Fruit fly (Drosophila melanogaster) whole organism, embryonic: ENCODE results near the gene Fign.

Source experiments
- Ada2b ChIP-seq: fragments of 200-800 bp; sonication (Bioruptor generic); IDR thresholded peaks from 2 replicates; pipeline ENCODE4 v1.3.6; 2022; ENCODE audit warnings: missing biosample characterization, missing genetic modification characterization
- Atf-2 ChIP-seq: fragments of 200-800 bp; sonication (Bioruptor generic); optimal IDR thresholded peaks from 2 replicates; lab custom pipeline; 2016; ENCODE audit warnings: missing biosample characterization, missing genetic modification characterization
- Bdp1 ChIP-seq: fragments of 200-800 bp; sonication (Bioruptor generic); optimal IDR thresholded peaks from 3 replicates; lab custom pipeline; 2016; ENCODE audit warnings: missing biosample characterization, missing genetic modification characterization
- CG11398 ChIP-seq: fragments of 200-800 bp; sonication (Bioruptor generic); optimal IDR thresholded peaks from 2 replicates; lab custom pipeline; 2016; ENCODE audit warnings: missing biosample characterization, missing genetic modification characterization
- CG13894 ChIP-seq: fragments of 200-800 bp; sonication (Bioruptor generic); optimal IDR thresholded peaks from 3 replicates; lab custom pipeline; 2018; ENCODE audit warnings: missing biosample characterization, mild to moderate bottlenecking, missing genetic modification characterization, moderate library complexity
- CG15011 ChIP-seq: fragments of 200-800 bp; sonication (Bioruptor generic); optimal IDR thresholded peaks from 3 replicates; lab custom pipeline; 2018; ENCODE audit warnings: missing biosample characterization, mild to moderate bottlenecking, missing genetic modification characterization
- CG17186 ChIP-seq: fragments of 200-800 bp; sonication (Bioruptor generic); optimal IDR thresholded peaks from 3 replicates; lab custom pipeline; 2017; ENCODE audit warnings: missing biosample characterization, missing genetic modification reagents, missing genetic modification characterization
- CG17361 ChIP-seq: fragments of 200-800 bp; sonication (Bioruptor generic); IDR thresholded peaks from 3 replicates; pipeline ENCODE4 v1.3.6; 2022; ENCODE audit warnings: missing biosample characterization, missing genetic modification characterization
- CG17802 ChIP-seq: fragments of 200-800 bp; sonication (Bioruptor generic); optimal IDR thresholded peaks from 2 replicates; lab custom pipeline; 2018; ENCODE audit warnings: missing biosample characterization, mild to moderate bottlenecking, missing genetic modification characterization, moderate library complexity
- CG17829 ChIP-seq: fragments of 200-800 bp; optimal IDR thresholded peaks from 2 replicates; lab custom pipeline; 2019; ENCODE audit warnings: missing biosample characterization, mild to moderate bottlenecking, missing genetic modification characterization, moderate library complexity
- CG18476 ChIP-seq: fragments of 200-800 bp; sonication (Bioruptor generic); optimal IDR thresholded peaks from 2 replicates; lab custom pipeline; 2016; ENCODE audit warnings: missing biosample characterization, mild to moderate bottlenecking, missing genetic modification characterization
- CG31365 ChIP-seq: fragments of 200-800 bp; sonication (Bioruptor generic); optimal IDR thresholded peaks from 2 replicates; lab custom pipeline; 2018; ENCODE audit warnings: missing biosample characterization, mild to moderate bottlenecking, missing genetic modification characterization
- CG31441 ChIP-seq: fragments of 200-800 bp; sonication (Bioruptor generic); IDR thresholded peaks from 2 replicates; pipeline ENCODE4 v1.3.6; 2022; ENCODE audit warnings: missing biosample characterization, missing genetic modification characterization
- CG32532 ChIP-seq: fragments of 200-800 bp; sonication (Bioruptor generic); IDR thresholded peaks from 2 replicates; pipeline ENCODE4 v1.3.6; 2022; ENCODE audit warnings: missing biosample characterization, missing genetic modification characterization
- CG33557 ChIP-seq: fragments of 200-800 bp; sonication (Bioruptor generic); optimal IDR thresholded peaks from 2 replicates; lab custom pipeline; 2019; ENCODE audit warnings: missing biosample characterization, mild to moderate bottlenecking, missing genetic modification characterization, moderate library complexity
- CG3838 ChIP-seq: fragments of 200-800 bp; sonication (Bioruptor generic); optimal IDR thresholded peaks from 3 replicates; lab custom pipeline; 2016; ENCODE audit warnings: missing biosample characterization, missing genetic modification characterization
- CG4282 ChIP-seq: fragments of 200-800 bp; sonication (Bioruptor generic); optimal IDR thresholded peaks from 2 replicates; lab custom pipeline; 2016; ENCODE audit warnings: missing biosample characterization, missing genetic modification characterization
- CG6254 ChIP-seq: fragments of 200-800 bp; sonication (Bioruptor generic); optimal IDR thresholded peaks from 3 replicates; lab custom pipeline; 2017; ENCODE audit warnings: mild to moderate bottlenecking, missing biosample characterization, missing genetic modification reagents, missing genetic modification characterization
- CG6683 ChIP-seq: fragments of 200-800 bp; sonication (Bioruptor generic); optimal IDR thresholded peaks from 2 replicates; lab custom pipeline; 2017; ENCODE audit warnings: missing biosample characterization, mild to moderate bottlenecking, missing genetic modification characterization, missing genetic modification reagents
- CG8924 ChIP-seq: fragments of 200-800 bp; optimal IDR thresholded peaks from 3 replicates; lab custom pipeline; 2019; ENCODE audit warnings: missing biosample characterization, mild to moderate bottlenecking, missing genetic modification characterization, moderate library complexity
- Fer3 ChIP-seq: fragments of 200-800 bp; sonication (Bioruptor generic); optimal IDR thresholded peaks from 2 replicates; lab custom pipeline; 2018; ENCODE audit warnings: missing biosample characterization, mild to moderate bottlenecking, missing genetic modification characterization, moderate library complexity
- Hsf ChIP-seq: fragments of 200-800 bp; sonication (Bioruptor generic); optimal IDR thresholded peaks from 3 replicates; lab custom pipeline; 2016; ENCODE audit warnings: missing biosample characterization, missing genetic modification characterization
- Mad ChIP-seq: fragments of 200-800 bp; sonication (Bioruptor generic); optimal IDR thresholded peaks from 2 replicates; lab custom pipeline; 2016; ENCODE audit warnings: missing biosample characterization, missing genetic modification characterization
- NK7.1 ChIP-seq: fragments of 200-800 bp; sonication (Bioruptor generic); optimal IDR thresholded peaks from 3 replicates; lab custom pipeline; 2016; ENCODE audit warnings: missing biosample characterization, missing genetic modification characterization
- Neu2 ChIP-seq: fragments of 200-800 bp; sonication (Bioruptor generic); optimal IDR thresholded peaks from 3 replicates; lab custom pipeline; 2016; ENCODE audit warnings: missing biosample characterization, missing genetic modification characterization, borderline replicate concordance
- Nf-YA ChIP-seq: fragments of 200-800 bp; sonication (Bioruptor generic); IDR thresholded peaks from 2 replicates; pipeline ENCODE4 v1.3.6; 2022; ENCODE audit warnings: missing biosample characterization, missing genetic modification characterization
- Pdp1 ChIP-seq, 2 experiments: fragments of 200-800 bp; sonication (Bioruptor generic); optimal IDR thresholded peaks; 3 replicates each; lab custom pipeline; 2016; ENCODE audit warnings: missing biosample characterization in 2 of 2, missing genetic modification characterization in 2 of 2, mild to moderate bottlenecking in 1 of 2, moderate library complexity in 1 of 2
- Side ChIP-seq: fragments of 200-800 bp; sonication (Bioruptor generic); optimal IDR thresholded peaks from 2 replicates; lab custom pipeline; 2016; ENCODE audit warnings: missing biosample characterization, missing genetic modification characterization
- Spps ChIP-seq: fragments of 200-800 bp; sonication (Bioruptor generic); optimal IDR thresholded peaks from 2 replicates; lab custom pipeline; 2018; ENCODE audit warnings: missing biosample characterization, mild to moderate bottlenecking, missing genetic modification characterization
- Sry-β ChIP-seq: fragments of 200-800 bp; sonication (Bioruptor generic); optimal IDR thresholded peaks from 2 replicates; lab custom pipeline; 2018; ENCODE audit warnings: missing biosample characterization, mild to moderate bottlenecking, missing genetic modification characterization, moderate library complexity
- Ssrp ChIP-seq: fragments of 200-800 bp; sonication (Bioruptor generic); optimal IDR thresholded peaks from 2 replicates; lab custom pipeline; 2018; ENCODE audit warnings: missing biosample characterization, mild to moderate bottlenecking, missing genetic modification characterization, moderate library complexity
- ase ChIP-seq: fragments of 200-800 bp; sonication (Bioruptor generic); IDR thresholded peaks from 3 replicates; pipeline ENCODE4 v1.3.6; 2022; ENCODE audit warnings: missing biosample characterization, missing genetic modification characterization
- ash1 ChIP-seq: fragments of 200-800 bp; sonication (Bioruptor generic); optimal IDR thresholded peaks from 2 replicates; lab custom pipeline; 2018; ENCODE audit warnings: missing biosample characterization, mild to moderate bottlenecking, missing genetic modification characterization
- cad ChIP-seq: fragments of >200 bp; optimal IDR thresholded peaks from 2 replicates; lab custom pipeline; 2017; ENCODE audit warnings: missing biosample characterization, missing genetic modification characterization
- chinmo ChIP-seq: fragments of 200-800 bp; sonication (Bioruptor generic); IDR thresholded peaks from 4 replicates; pipeline ENCODE4 v1.3.6; 2022; ENCODE audit warnings: missing biosample characterization, missing genetic modification characterization; ENCODE audit not compliant: partially characterized antibody
- danr ChIP-seq: fragments of 200-800 bp; sonication (Bioruptor generic); IDR thresholded peaks from 2 replicates; pipeline ENCODE4 v1.3.6; 2022; ENCODE audit warnings: missing biosample characterization, missing genetic modification characterization
- dysf ChIP-seq: fragments of 200-800 bp; sonication (Bioruptor generic); IDR thresholded peaks from 3 replicates; pipeline ENCODE4 v1.3.6; 2022; ENCODE audit warnings: missing biosample characterization, missing genetic modification characterization
- fu2 ChIP-seq: fragments of 200-800 bp; sonication (Bioruptor generic); optimal IDR thresholded peaks from 2 replicates; lab custom pipeline; 2016; ENCODE audit warnings: missing biosample characterization, missing genetic modification characterization
- gce ChIP-seq: fragments of 200-800 bp; sonication (Bioruptor generic); IDR thresholded peaks from 3 replicates; pipeline ENCODE4 v1.3.6; 2022; ENCODE audit warnings: missing biosample characterization, missing genetic modification characterization
- gcm2 ChIP-seq: fragments of 200-800 bp; sonication (Bioruptor generic); optimal IDR thresholded peaks from 2 replicates; lab custom pipeline; 2016; ENCODE audit warnings: missing biosample characterization, missing genetic modification characterization
- jigr1 ChIP-seq: fragments of 200-800 bp; sonication (Bioruptor generic); IDR thresholded peaks from 3 replicates; pipeline ENCODE4 v1.3.6; 2022; ENCODE audit warnings: missing biosample characterization, missing genetic modification characterization
- kah ChIP-seq: fragments of 200-800 bp; sonication (Bioruptor generic); optimal IDR thresholded peaks from 2 replicates; lab custom pipeline; 2018; ENCODE audit warnings: missing biosample characterization, mild to moderate bottlenecking, missing genetic modification characterization
- nom ChIP-seq: fragments of 200-800 bp; sonication (Bioruptor generic); optimal IDR thresholded peaks from 2 replicates; lab custom pipeline; 2017; ENCODE audit warnings: missing biosample characterization, missing genetic modification characterization, mild to moderate bottlenecking, moderate library complexity, missing genetic modification reagents
- prd ChIP-seq, 3 experiments: fragments of >200 bp in 2 of 3; fragments of 200-800 bp in 1 of 3; sonication (Bioruptor generic) in 1 of 3; optimal IDR thresholded peaks in 2 of 3; IDR thresholded peaks in 1 of 3; 2 replicates in 2 of 3; 3 replicates in 1 of 3; pipeline versions ENCODE4 v1.3.6 to Lab custom; 2017 to 2022; ENCODE audit warnings: missing biosample characterization in 1 of 3, missing genetic modification characterization in 1 of 3
- psq ChIP-seq: fragments of 200-800 bp; sonication (Bioruptor generic); optimal IDR thresholded peaks from 2 replicates; lab custom pipeline; 2017; ENCODE audit warnings: missing biosample characterization, missing genetic modification characterization
- slbo ChIP-seq: fragments of 200-800 bp; sonication (Bioruptor generic); IDR thresholded peaks from 2 replicates; pipeline ENCODE4 v1.3.6; 2022; ENCODE audit warnings: missing biosample characterization, missing genetic modification characterization
- tna ChIP-seq: fragments of 200-800 bp; sonication (Bioruptor generic); IDR thresholded peaks from 2 replicates; pipeline ENCODE4 v1.3.6; 2022; ENCODE audit warnings: missing biosample characterization, missing genetic modification characterization; ENCODE audit not compliant: partially characterized antibody
- trh ChIP-seq: fragments of 200-800 bp; sonication (Bioruptor generic); optimal IDR thresholded peaks from 2 replicates; lab custom pipeline; 2016; ENCODE audit warnings: missing biosample characterization, missing genetic modification characterization
- vfl ChIP-seq: fragments of 200-800 bp; sonication (Bioruptor generic); optimal IDR thresholded peaks from 2 replicates; lab custom pipeline; 2016; ENCODE audit warnings: missing biosample characterization, missing genetic modification characterization

The Fign gene

DNA sequence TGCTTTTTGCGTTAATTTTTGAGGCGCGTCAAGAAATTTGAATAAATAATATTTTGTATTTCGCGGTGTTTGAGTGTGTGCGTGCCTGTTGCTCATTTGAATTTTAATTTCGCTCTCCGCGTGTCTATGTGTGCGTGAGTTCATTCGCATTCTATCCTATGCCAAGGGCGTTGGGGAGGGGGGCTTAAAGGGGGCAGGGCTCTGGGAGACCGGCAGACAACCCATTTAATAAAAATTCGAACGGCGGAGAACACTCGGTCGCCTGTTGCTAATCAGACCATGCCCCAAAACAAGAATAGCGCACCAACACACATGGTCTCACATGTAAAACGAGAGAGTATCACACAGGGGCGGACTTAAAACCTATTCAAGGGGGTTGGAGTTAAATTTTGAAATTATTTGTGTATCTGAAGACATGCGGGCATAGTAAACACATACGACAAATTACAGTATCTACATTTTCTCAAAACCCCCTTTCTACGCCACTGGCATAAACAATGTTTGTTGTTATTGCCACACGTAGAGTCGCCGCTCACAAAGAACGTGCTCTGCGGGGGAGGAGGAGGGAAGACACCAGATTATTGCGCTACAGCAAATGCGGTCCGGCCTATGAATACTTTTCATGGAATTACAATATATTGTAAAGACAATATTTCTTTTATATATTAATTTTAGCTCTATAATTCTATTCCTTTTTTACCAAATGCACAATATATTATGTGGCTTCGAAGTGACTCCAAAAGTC lies 17.7 kb downstream of the Fign start (continued):
- peak; percentile 99 for TF ChIP-seq CG11398 (GFP tag; lab: Kevin White, UChicago)
- TF ChIP-seq CG17361 (GFP tag; lab: Robert Waterston, UW), result peak; percentile 100
- TF ChIP-seq Nf-YA (GFP tag; lab: Robert Waterston, UW), result peak; percentile 94
- peak; percentile 100 for TF ChIP-seq Fer3 (tag; lab: Kevin White, UChicago)
- peak; percentile 79 for TF ChIP-seq Sry-β (GFP tag; lab: Kevin White, UChicago)
- TF ChIP-seq NK7.1 (GFP tag; lab: Kevin White, UChicago), result peak; percentile 99
- peak; percentile 99 for TF ChIP-seq Ssrp (tag; lab: Kevin White, UChicago)
- peak; percentile 100 for TF ChIP-seq CG8924 (tag; lab: Kevin White, UChicago)
- peak; percentile 99 for TF ChIP-seq Ada2b (GFP tag; lab: Robert Waterston, UW)
- peak; percentile 98 for TF ChIP-seq kah (GFP tag; lab: Kevin White, UChicago)
- TF ChIP-seq cad (GFP tag; lab: Kevin White, UChicago), result no peak
- peak; percentile 98 for TF ChIP-seq trh (GFP tag; lab: Kevin White, UChicago)
- TF ChIP-seq fu2 (GFP tag; lab: Kevin White, UChicago), result peak; percentile 99
- TF ChIP-seq danr (GFP tag; lab: Robert Waterston, UW), result peak; percentile 98
- TF ChIP-seq Pdp1 (GFP tag; optimal IDR thresholded peaks at IDR 0.05; lab: Kevin White, UChicago), result peak; percentile 99 to 100
- TF ChIP-seq CG33557 (GFP tag; lab: Kevin White, UChicago), result peak; percentile 100
- peak; percentile 93 for TF ChIP-seq CG17802
- TF ChIP-seq slbo (GFP tag; lab: Robert Waterston, UW), result peak; percentile 100
- TF ChIP-seq CG4282 (GFP tag; lab: Kevin White, UChicago), result peak; percentile 99
- TF ChIP-seq dysf, result peak; percentile 100
- peak; percentile 65; the same call in 1 of the 4 replicates for TF ChIP-seq chinmo
- TF ChIP-seq Neu2, result peak; percentile 98
- TF ChIP-seq Spps (tag; lab: Kevin White, UChicago), result peak; percentile 97
- TF ChIP-seq CG15011 (GFP tag; lab: Kevin White, UChicago), result peak; percentile 99
- TF ChIP-seq CG18476 (GFP tag; lab: Kevin White, UChicago), result peak; percentile 99
- peak; percentile 96 for TF ChIP-seq CG31365 (tag; lab: Kevin White, UChicago)
- TF ChIP-seq Atf-2 (GFP tag; lab: Kevin White, UChicago), result peak; percentile 99
- TF ChIP-seq CG17186, result peak; percentile 97
- peak; percentile 100 for TF ChIP-seq CG13894 (tag; lab: Kevin White, UChicago)
- peak; percentile 100 for TF ChIP-seq CG17829 (tag; lab: Kevin White, UChicago)
- TF ChIP-seq ase (GFP tag; lab: Robert Waterston, UW), result peak; percentile 98
- TF ChIP-seq gce (GFP tag; lab: Robert Waterston, UW), result peak; percentile 98
- peak; percentile 99 for TF ChIP-seq nom (GFP tag; lab: Kevin White, UChicago)
- TF ChIP-seq prd (optimal IDR thresholded peaks at IDR 0.05; lab: Kevin White, UChicago), result no peak
- peak; percentile 100 for TF ChIP-seq prd (GFP tag; IDR thresholded peaks at IDR 0.05; lab: Robert Waterston, UW)
- peak; percentile 98 for TF ChIP-seq CG3838 (GFP tag; lab: Kevin White, UChicago)
- peak; percentile 100 for TF ChIP-seq gcm2 (GFP tag; lab: Kevin White, UChicago)
- peak; percentile 99 for TF ChIP-seq CG6683 (GFP tag; lab: Kevin White, UChicago)
- peak; percentile 99 for TF ChIP-seq CG31441
- TF ChIP-seq Hsf (GFP tag; lab: Kevin White, UChicago), result peak; percentile 100
- TF ChIP-seq CG6254 (GFP tag; lab: Kevin White, UChicago), result peak; percentile 98
- TF ChIP-seq psq, result peak; percentile 96
- TF ChIP-seq tna, result no peak; the same call in 1 of the 2 replicates
- TF ChIP-seq Side (GFP tag; lab: Kevin White, UChicago), result peak; percentile 100
- peak; percentile 95 for TF ChIP-seq jigr1 (GFP tag; lab: Robert Waterston, UW)
- TF ChIP-seq CG32532 (GFP tag; lab: Robert Waterston, UW), result peak; percentile 100
- peak; percentile 99 for TF ChIP-seq vfl (GFP tag; lab: Kevin White, UChicago)
- TF ChIP-seq Bdp1, result peak; percentile 96
- peak; percentile 99 for TF ChIP-seq ash1 (GFP tag; lab: Kevin White, UChicago)
- TF ChIP-seq Mad, result peak; percentile 100
